Worm (Caenorhabditis elegans): Measurements from ENCODE around the gene K01A6.8.

- no peak for TF ChIP-seq snpc-4 (tag; optimal IDR thresholded peaks at IDR 0.05)
- TF ChIP-seq F13H6.1 (tag; optimal IDR thresholded peaks at IDR 0.05), result peak; percentile 58
- TF ChIP-seq unc-62 (GFP tag; optimal IDR thresholded peaks at IDR 0.05), result no peak
- no peak for TF ChIP-seq skn-1 (tag; optimal IDR thresholded peaks at IDR 0.05)
- TF ChIP-seq ztf-4 (tag; optimal IDR thresholded peaks at IDR 0.05), result no peak
- no peak for TF ChIP-seq elt-3 (tag; optimal IDR thresholded peaks at IDR 0.05)
- no peak for TF ChIP-seq ama-1 (optimal IDR thresholded peaks at IDR 0.05)
These were observed 26.8 kb downstream of the K01A6.8 start for ce11 chrIV:11710331-11710730.

All from whole organism, L2 larva.